Worm (Caenorhabditis elegans) whole organism, L4 larva: Measurements from ENCODE around the gene oig-8.

Experiments
- ceh-82 ChIP-seq: sonication (generic microtip); optimal IDR thresholded peaks from 2 replicates; lab custom pipeline; 2017; ENCODE audit warnings: missing biosample characterization, missing genetic modification characterization
- nhr-10 ChIP-seq: fragments of 150-350 bp; optimal IDR thresholded peaks from 2 replicates; lab custom pipeline; 2014; ENCODE audit warnings: missing biosample characterization, missing genetic modification characterization

DNA sequence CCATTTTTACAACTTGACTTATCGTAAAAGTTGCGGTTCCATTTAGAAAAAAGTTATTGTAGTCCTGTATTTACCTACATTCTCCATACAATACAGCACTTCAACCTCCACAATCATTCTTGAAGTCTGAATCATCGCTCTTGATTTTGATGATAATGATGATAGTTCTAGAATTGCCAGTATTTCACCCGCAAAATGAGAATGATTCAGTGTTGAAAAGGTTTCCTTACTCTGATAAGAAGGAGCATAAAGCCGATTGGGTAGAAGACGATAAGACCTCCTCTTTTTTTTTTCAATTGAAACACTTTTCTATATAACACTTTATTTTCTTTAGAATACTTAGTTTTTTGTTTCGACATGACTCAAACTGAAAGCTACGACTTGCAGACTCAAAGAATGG is 18.1 kb downstream of the oig-8 start, which contains the start of gene T19D12.4:
- TF ChIP-seq ceh-82 (tag; lab: Kevin White, UChicago) (no peak), nhr-10 (tag; lab: Kevin White, UChicago) (no peak)
